Worm (Caenorhabditis elegans): ENCODE results near the gene spds-1.

The spds-1 gene

ce11 chrII:12813253-12813652, 6.6 kb downstream of the spds-1 start:
- TF ChIP-seq sem-4 (tag; optimal IDR thresholded peaks at IDR 0.05) = no peak
- TF ChIP-seq nhr-237 (tag; optimal IDR thresholded peaks at IDR 0.05) = no peak
- no peak for TF ChIP-seq egl-27 (tag; optimal IDR thresholded peaks at IDR 0.05)
- TF ChIP-seq lin-11 (tag; optimal IDR thresholded peaks at IDR 0.05) = no peak
- TF ChIP-seq crh-2 (tag; optimal IDR thresholded peaks at IDR 0.05) = no peak
- TF ChIP-seq C34F6.9 (tag; optimal IDR thresholded peaks at IDR 0.05) = no peak
- TF ChIP-seq nhr-12 (tag; optimal IDR thresholded peaks at IDR 0.05) = no peak
- TF ChIP-seq dmd-4 (tag; optimal IDR thresholded peaks at IDR 0.05) = no peak
- no peak for TF ChIP-seq R02D3.7 (tag; optimal IDR thresholded peaks at IDR 0.05)
- TF ChIP-seq nhr-23 (tag; optimal IDR thresholded peaks at IDR 0.05) = no peak
- TF ChIP-seq lin-39 (tag; optimal IDR thresholded peaks at IDR 0.05) = no peak
- TF ChIP-seq mdl-1 (tag; optimal IDR thresholded peaks at IDR 0.05) = no peak
- no peak for TF ChIP-seq elt-3 (tag; optimal IDR thresholded peaks at IDR 0.05)
- no peak for TF ChIP-seq ceh-82 (tag; optimal IDR thresholded peaks at IDR 0.05)
- TF ChIP-seq unc-55 (GFP tag; optimal IDR thresholded peaks at IDR 0.05) = no peak
- no peak for TF ChIP-seq gmeb-1 (tag; optimal IDR thresholded peaks at IDR 0.05)

- TF ChIP-seq fos-1 (tag; optimal IDR thresholded peaks at IDR 0.05) = peak; percentile 54
- no peak for TF ChIP-seq ceh-82 (tag; optimal IDR thresholded peaks at IDR 0.05)
These were observed 9.9 kb downstream of the spds-1 start, which contains the start of gene acl-7 for ce11 chrII:12816412-12817146. Gene acl-7, minus strand, starts transcription at chrII:12816462.

DNA sequence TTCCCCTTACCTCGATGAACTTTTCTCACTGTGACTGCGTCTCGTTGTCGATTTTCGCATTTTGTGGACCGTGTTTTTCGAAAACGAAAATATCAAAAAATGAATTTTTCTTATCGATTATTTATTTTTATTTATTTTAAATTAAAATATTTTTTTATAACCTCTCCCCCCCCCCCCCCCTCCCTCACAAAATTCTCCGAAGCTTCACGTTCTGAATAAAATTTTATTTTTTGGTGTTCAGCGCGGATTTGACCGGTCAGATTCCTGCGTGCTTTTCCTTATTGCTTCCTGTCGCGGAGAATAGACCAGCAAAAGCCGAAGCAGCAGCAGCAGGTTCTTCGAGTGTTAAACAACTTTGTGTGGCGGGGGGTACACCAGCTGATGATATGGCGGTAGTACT, 11.8 kb downstream of the spds-1 start, which contains the start of gene Y46G5A.22:
Y46G5A.22 (minus strand) TSS at position 101 of the 400 bp plus-strand sequence.
- no peak for TF ChIP-seq nhr-77 (tag; optimal IDR thresholded peaks at IDR 0.05)
- no peak for TF ChIP-seq ztf-1 (GFP tag; conservative IDR thresholded peaks at IDR 0.05)
- TF ChIP-seq sma-9 (GFP tag; optimal IDR thresholded peaks at IDR 0.05) = no peak
- TF ChIP-seq sma-9 (tag; optimal IDR thresholded peaks at IDR 0.05) = no peak
- TF ChIP-seq mbf-1 (tag; optimal IDR thresholded peaks at IDR 0.05) = no peak

DNA sequence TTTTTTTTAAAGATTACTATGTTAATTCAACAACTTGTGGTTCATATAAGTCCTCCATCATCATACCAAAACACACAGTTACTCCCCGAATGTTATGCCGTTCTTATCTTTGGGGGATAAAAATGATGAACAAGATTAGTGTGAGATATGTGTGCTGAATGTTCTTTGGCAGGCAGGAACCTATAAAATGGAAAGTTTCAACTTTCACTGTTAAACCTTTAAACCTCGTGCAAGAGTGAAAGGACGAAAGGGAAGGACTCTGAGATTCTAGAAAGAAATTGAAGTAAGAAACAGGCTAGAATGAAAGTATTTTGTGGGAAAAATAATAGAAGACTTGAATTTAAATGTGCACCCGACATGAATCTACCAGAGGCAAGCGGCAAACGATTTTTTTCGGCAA, 13.3 kb downstream of the spds-1 start:
- peak; percentile 80 for TF ChIP-seq blmp-1 (tag; optimal IDR thresholded peaks at IDR 0.05; ENCODE audit: insufficient read depth)
- TF ChIP-seq nhr-6 (tag; optimal IDR thresholded peaks at IDR 0.05) = no peak

- TF ChIP-seq crh-2 (tag; optimal IDR thresholded peaks at IDR 0.05) = peak; percentile 8
- no peak for TF ChIP-seq nhr-11 (tag; optimal IDR thresholded peaks at IDR 0.05)
- peak; percentile 59 for TF ChIP-seq fos-1 (tag; optimal IDR thresholded peaks at IDR 0.05)
- TF ChIP-seq Y55F3AM.14 (GFP tag; optimal IDR thresholded peaks at IDR 0.05) = no peak
- peak; percentile 21 for TF ChIP-seq sma-9 (GFP tag; optimal IDR thresholded peaks at IDR 0.05)
- TF ChIP-seq sma-9 (tag; optimal IDR thresholded peaks at IDR 0.05) = no peak
- no peak for TF ChIP-seq elt-1 (tag; optimal IDR thresholded peaks at IDR 0.05)
These were observed 16.7 kb downstream of the spds-1 start, which contains the start of gene Y46G5A.36 for ce11 chrII:12823437-12823836. Gene Y46G5A.36, plus strand, starts transcription at chrII:12823679.

ce11 chrII:12824463-12824862, 17.8 kb downstream of the spds-1 start:
- TF ChIP-seq peb-1 (tag; optimal IDR thresholded peaks at IDR 0.05) = no peak
- TF ChIP-seq unc-55 (GFP tag; optimal IDR thresholded peaks at IDR 0.05) = no peak
- TF ChIP-seq fos-1 (tag; optimal IDR thresholded peaks at IDR 0.05) = no peak
- TF ChIP-seq nhr-237 (tag; optimal IDR thresholded peaks at IDR 0.05) = no peak
- no peak for TF ChIP-seq sma-3 (GFP tag; optimal IDR thresholded peaks at IDR 0.05)
- TF ChIP-seq mdl-1 (tag; optimal IDR thresholded peaks at IDR 0.05) = no peak
- TF ChIP-seq lsy-2 (tag; optimal IDR thresholded peaks at IDR 0.05) = no peak
- TF ChIP-seq alr-1 (tag; optimal IDR thresholded peaks at IDR 0.05) = no peak
- TF ChIP-seq nhr-25 (tag; optimal IDR thresholded peaks at IDR 0.05) = no peak
- no peak for TF ChIP-seq ceh-82 (tag; optimal IDR thresholded peaks at IDR 0.05)
- no peak for TF ChIP-seq skn-1 (tag; optimal IDR thresholded peaks at IDR 0.05)
- no peak for TF ChIP-seq mbf-1 (tag; optimal IDR thresholded peaks at IDR 0.05)
- no peak for TF ChIP-seq nhr-11 (tag; optimal IDR thresholded peaks at IDR 0.05)
- TF ChIP-seq R02D3.7 (tag; optimal IDR thresholded peaks at IDR 0.05) = no peak
- TF ChIP-seq C34F6.9 (tag; optimal IDR thresholded peaks at IDR 0.05) = no peak
- TF ChIP-seq egl-27 (tag; optimal IDR thresholded peaks at IDR 0.05) = no peak
- no peak for TF ChIP-seq nhr-12 (tag; optimal IDR thresholded peaks at IDR 0.05)
- TF ChIP-seq nhr-10 (tag; optimal IDR thresholded peaks at IDR 0.05) = no peak
- no peak for TF ChIP-seq F13H6.1 (tag; optimal IDR thresholded peaks at IDR 0.05)
